Worm (Caenorhabditis elegans): ENCODE data around the gene wht-2.

DNA sequence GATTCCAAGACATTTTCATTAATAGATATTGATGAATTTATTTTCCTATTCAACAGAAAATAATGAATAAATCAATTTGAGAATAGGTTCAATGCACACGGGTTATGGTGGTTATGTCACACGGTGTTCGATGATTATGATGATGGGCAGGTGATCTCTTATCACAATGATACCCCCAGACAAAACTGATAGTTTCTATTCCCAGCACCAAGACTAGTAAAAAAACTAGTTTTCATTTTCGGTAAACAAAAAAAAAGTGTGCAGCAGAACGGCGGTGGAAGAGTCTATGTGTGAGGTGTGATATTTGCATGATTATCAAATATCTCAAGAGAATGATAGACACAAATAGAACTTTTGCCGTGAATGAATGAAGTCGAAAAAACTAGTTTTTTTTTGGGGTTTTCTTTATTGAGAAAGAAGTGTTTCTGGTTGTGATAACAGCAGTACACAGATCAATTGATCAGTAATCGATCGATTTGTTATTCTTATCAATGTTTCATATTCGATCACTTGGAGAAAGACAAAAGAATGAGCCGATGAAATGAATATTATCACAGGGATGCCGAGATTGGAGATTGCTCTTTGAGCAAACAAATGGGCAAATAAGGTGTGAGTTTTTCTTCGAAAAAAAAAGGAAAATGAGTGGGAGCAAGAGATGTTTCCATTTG is 17.8 kb downstream of the wht-2 start:
- TF ChIP-seq sup-37 (GFP tag; optimal IDR thresholded peaks at IDR 0.05) (no peak), lin-35 (GFP tag; optimal IDR thresholded peaks at IDR 0.05) (peak in 1 of 2 experiments; percentile 48), fos-1 (tag; optimal IDR thresholded peaks at IDR 0.05) (no peak)
